Fruit fly (Drosophila melanogaster) whole organism, embryonic: ENCODE data around the gene CG11811.

Source experiments
- ATbp ChIP-seq: fragments of 200-800 bp; sonication (Bioruptor generic); optimal IDR thresholded peaks from 2 replicates; lab custom pipeline; 2017; ENCODE audit warnings: missing biosample characterization, mild to moderate bottlenecking, missing genetic modification characterization, missing genetic modification reagents
- Ada2b ChIP-seq: fragments of 200-800 bp; sonication (Bioruptor generic); IDR thresholded peaks from 2 replicates; pipeline ENCODE4 v1.3.6; 2022; ENCODE audit warnings: missing biosample characterization, missing genetic modification characterization
- Adf1 ChIP-seq: fragments of 200-800 bp; sonication (Bioruptor generic); IDR thresholded peaks from 2 replicates; pipeline ENCODE4 v1.3.6; 2022; ENCODE audit warnings: missing biosample characterization, missing genetic modification characterization
- Aef1 ChIP-seq: fragments of 200-800 bp; sonication (Bioruptor generic); IDR thresholded peaks from 3 replicates; pipeline ENCODE4 v1.3.6; 2022; ENCODE audit warnings: missing biosample characterization, missing genetic modification characterization
- B-H2 ChIP-seq: fragments of 200-800 bp; sonication (Bioruptor generic); optimal IDR thresholded peaks from 2 replicates; lab custom pipeline; 2018; ENCODE audit warnings: missing biosample characterization, mild to moderate bottlenecking, missing genetic modification characterization
- CG10543 ChIP-seq: fragments of 200-800 bp; sonication (Bioruptor generic); optimal IDR thresholded peaks from 3 replicates; lab custom pipeline; 2017; ENCODE audit warnings: missing biosample characterization, mild to moderate bottlenecking, missing genetic modification characterization, moderate library complexity
- CG11093 ChIP-seq: fragments of 200-800 bp; sonication (Bioruptor generic); IDR thresholded peaks from 3 replicates; pipeline ENCODE4 v1.3.6; 2022; ENCODE audit warnings: missing biosample characterization, missing genetic modification characterization
- CG11696 ChIP-seq: fragments of 200-800 bp; sonication (Bioruptor generic); IDR thresholded peaks from 2 replicates; pipeline ENCODE4 v1.3.6; 2022; ENCODE audit warnings: missing biosample characterization, missing genetic modification characterization
- CG12236 ChIP-seq: fragments of 200-800 bp; sonication (Bioruptor generic); optimal IDR thresholded peaks from 2 replicates; lab custom pipeline; 2016; ENCODE audit warnings: missing biosample characterization, missing genetic modification characterization
- CG13287 ChIP-seq: fragments of 200-800 bp; sonication (Bioruptor generic); IDR thresholded peaks from 2 replicates; pipeline ENCODE4 v1.3.6; 2022; ENCODE audit warnings: missing biosample characterization, missing genetic modification characterization; ENCODE audit not compliant: partially characterized antibody
- CG13624 ChIP-seq: fragments of 200-800 bp; sonication (Bioruptor generic); optimal IDR thresholded peaks from 2 replicates; lab custom pipeline; 2016; ENCODE audit warnings: missing biosample characterization, missing genetic modification characterization
- CG1602 ChIP-seq: fragments of 200-800 bp; sonication (Bioruptor generic); optimal IDR thresholded peaks from 3 replicates; lab custom pipeline; 2016; ENCODE audit warnings: missing biosample characterization, missing genetic modification characterization
- CG2678 ChIP-seq: fragments of 200-800 bp; sonication (Bioruptor generic); optimal IDR thresholded peaks from 3 replicates; lab custom pipeline; 2019; ENCODE audit warnings: missing biosample characterization, mild to moderate bottlenecking, missing genetic modification characterization, moderate library complexity
- CG31441 ChIP-seq: fragments of 200-800 bp; sonication (Bioruptor generic); IDR thresholded peaks from 2 replicates; pipeline ENCODE4 v1.3.6; 2022; ENCODE audit warnings: missing biosample characterization, missing genetic modification characterization
- CG32532 ChIP-seq: fragments of 200-800 bp; sonication (Bioruptor generic); IDR thresholded peaks from 2 replicates; pipeline ENCODE4 v1.3.6; 2022; ENCODE audit warnings: missing biosample characterization, missing genetic modification characterization
- CG3726 ChIP-seq: fragments of 200-800 bp; sonication (Bioruptor generic); IDR thresholded peaks from 3 replicates; pipeline ENCODE4, ENCODE4 v1.3.6; 2022; ENCODE audit warnings: missing biosample characterization, missing genetic modification characterization
- CG8089 ChIP-seq: fragments of 200-800 bp; sonication (Bioruptor generic); optimal IDR thresholded peaks from 3 replicates; lab custom pipeline; 2016; ENCODE audit warnings: missing biosample characterization, missing genetic modification characterization
- Dbx ChIP-seq: fragments of 200-800 bp; sonication (Bioruptor generic); IDR thresholded peaks from 3 replicates; pipeline ENCODE4 v1.3.6; 2022; ENCODE audit warnings: missing biosample characterization, missing genetic modification characterization
- Dll ChIP-seq: fragments of 200-800 bp; sonication (Bioruptor generic); IDR thresholded peaks from 4 replicates; pipeline ENCODE4 v1.3.6; 2022; ENCODE audit warnings: missing biosample characterization, missing genetic modification characterization; ENCODE audit not compliant: partially characterized antibody
- Doc3 ChIP-seq: fragments of 200-800 bp; sonication (Bioruptor generic); IDR thresholded peaks from 3 replicates; pipeline ENCODE4 v1.3.6; 2022; ENCODE audit warnings: missing biosample characterization, missing genetic modification characterization; ENCODE audit not compliant: partially characterized antibody
- Drgx ChIP-seq: fragments of 200-800 bp; sonication (Bioruptor generic); IDR thresholded peaks from 2 replicates; pipeline ENCODE4 v1.3.6; 2022; ENCODE audit warnings: missing biosample characterization, missing genetic modification characterization
- HLHmδ ChIP-seq: fragments of 200-800 bp; sonication (Bioruptor generic); optimal IDR thresholded peaks from 2 replicates; lab custom pipeline; 2018; ENCODE audit warnings: missing biosample characterization, mild to moderate bottlenecking, missing genetic modification characterization, moderate library complexity
- HmgZ ChIP-seq: fragments of 200-800 bp; sonication (Bioruptor generic); optimal IDR thresholded peaks from 2 replicates; lab custom pipeline; 2018; ENCODE audit warnings: missing biosample characterization, mild to moderate bottlenecking, missing genetic modification characterization
- Med ChIP-seq: fragments of 200-800 bp; sonication (Bioruptor generic); peaks from one replicate; lab custom pipeline; 2016; ENCODE audit warnings: missing biosample characterization, missing genetic modification characterization, mild to moderate bottlenecking, inconsistent platforms, moderate library complexity
- Meics ChIP-seq: fragments of 200-800 bp; sonication (Bioruptor generic); optimal IDR thresholded peaks from 2 replicates; lab custom pipeline; 2017; ENCODE audit warnings: missing biosample characterization, mild to moderate bottlenecking, missing genetic modification characterization
- NK7.1 ChIP-seq: fragments of 200-800 bp; sonication (Bioruptor generic); optimal IDR thresholded peaks from 3 replicates; lab custom pipeline; 2016; ENCODE audit warnings: missing biosample characterization, missing genetic modification characterization
- Opbp ChIP-seq: fragments of 200-800 bp; sonication (Bioruptor generic); IDR thresholded peaks from 3 replicates; pipeline ENCODE4 v1.3.6; 2022; ENCODE audit warnings: missing biosample characterization, missing genetic modification characterization; ENCODE audit not compliant: partially characterized antibody
- Ptx1 ChIP-seq: fragments of 200-800 bp; sonication (Bioruptor generic); IDR thresholded peaks from 2 replicates; pipeline ENCODE4 v1.3.6; 2022; ENCODE audit warnings: missing biosample characterization, missing genetic modification characterization
- Sox100B ChIP-seq: fragments of 200-800 bp; sonication (Bioruptor generic); optimal IDR thresholded peaks from 3 replicates; lab custom pipeline; 2018; ENCODE audit warnings: missing biosample characterization, mild to moderate bottlenecking, missing genetic modification characterization
- Sox102F ChIP-seq: fragments of 200-800 bp; sonication (Bioruptor generic); optimal IDR thresholded peaks from 2 replicates; lab custom pipeline; 2018; ENCODE audit warnings: missing biosample characterization, mild to moderate bottlenecking, missing genetic modification characterization, moderate library complexity
- Xrp1 ChIP-seq: fragments of 200-800 bp; sonication (Bioruptor generic); IDR thresholded peaks from 2 replicates; pipeline ENCODE4 v1.3.6; 2022; ENCODE audit warnings: missing biosample characterization, missing genetic modification characterization
- ara ChIP-seq: fragments of 200-800 bp; sonication (Bioruptor generic); IDR thresholded peaks from 2 replicates; pipeline ENCODE4 v1.3.6; 2022; ENCODE audit warnings: missing biosample characterization, missing genetic modification characterization
- ato ChIP-seq: fragments of 200-800 bp; sonication (Bioruptor generic); IDR thresholded peaks from 2 replicates; pipeline ENCODE4 v1.3.6; 2022; ENCODE audit warnings: missing biosample characterization, missing genetic modification characterization; ENCODE audit not compliant: partially characterized antibody
- cg ChIP-seq: fragments of 200-800 bp; sonication (Bioruptor generic); optimal IDR thresholded peaks from 3 replicates; lab custom pipeline; 2019; ENCODE audit warnings: missing biosample characterization, mild to moderate bottlenecking, missing genetic modification characterization, moderate library complexity
- chinmo ChIP-seq: fragments of 200-800 bp; sonication (Bioruptor generic); IDR thresholded peaks from 4 replicates; pipeline ENCODE4 v1.3.6; 2022; ENCODE audit warnings: missing biosample characterization, missing genetic modification characterization; ENCODE audit not compliant: partially characterized antibody
- chm ChIP-seq: fragments of 200-800 bp; sonication (Bioruptor generic); IDR thresholded peaks from 2 replicates; pipeline ENCODE4 v1.3.6; 2022; ENCODE audit warnings: missing biosample characterization, missing genetic modification characterization
- da ChIP-seq: fragments of 200-800 bp; sonication (Bioruptor generic); optimal IDR thresholded peaks from 2 replicates; lab custom pipeline; 2016; ENCODE audit warnings: missing biosample characterization, missing genetic modification characterization
- lbe ChIP-seq: fragments of 200-800 bp; sonication (Bioruptor generic); optimal IDR thresholded peaks from 2 replicates; lab custom pipeline; 2016; ENCODE audit warnings: missing biosample characterization, mild to moderate bottlenecking, missing genetic modification characterization
- lola ChIP-seq, 3 experiments: fragments of >200 bp in 2 of 3; fragments of 200-800 bp in 1 of 3; sonication (Bioruptor generic) in 1 of 3; optimal IDR thresholded peaks; 2 replicates each; lab custom pipeline; 2017 to 2019; ENCODE audit warnings: missing biosample characterization in 3 of 3, missing genetic modification characterization in 3 of 3, mild to moderate bottlenecking in 1 of 3, moderate library complexity in 1 of 3
- nom ChIP-seq: fragments of 200-800 bp; sonication (Bioruptor generic); optimal IDR thresholded peaks from 2 replicates; lab custom pipeline; 2017; ENCODE audit warnings: missing biosample characterization, missing genetic modification characterization, mild to moderate bottlenecking, moderate library complexity, missing genetic modification reagents
- onecut ChIP-seq: fragments of 200-800 bp; sonication (Bioruptor generic); IDR thresholded peaks from 2 replicates; pipeline ENCODE4 v1.3.6; 2022; ENCODE audit warnings: missing biosample characterization, missing genetic modification characterization
- pan ChIP-seq, 4 experiments: fragments of >200 bp in 3 of 4; fragments of 200-800 bp in 1 of 4; sonication (Bioruptor generic) in 1 of 4; optimal IDR thresholded peaks in 3 of 4; IDR thresholded peaks in 1 of 4; 2 replicates each; pipeline versions ENCODE4 v1.3.6 to Lab custom; 2017 to 2022; ENCODE audit warnings: missing biosample characterization in 2 of 4, missing genetic modification characterization in 2 of 4, mixed read lengths in 1 of 4
- pros ChIP-seq: fragments of 200-800 bp; sonication (Bioruptor generic); optimal IDR thresholded peaks from 3 replicates; lab custom pipeline; 2019; ENCODE audit warnings: missing biosample characterization, mild to moderate bottlenecking, missing genetic modification characterization, moderate library complexity
- pum ChIP-seq: fragments of 200-800 bp; sonication (Bioruptor generic); optimal IDR thresholded peaks from 2 replicates; lab custom pipeline; 2016; ENCODE audit warnings: missing biosample characterization, missing genetic modification characterization
- scrt ChIP-seq: fragments of 200-800 bp; sonication (Bioruptor generic); optimal IDR thresholded peaks from 2 replicates; lab custom pipeline; 2018; ENCODE audit warnings: missing biosample characterization, mild to moderate bottlenecking, missing genetic modification characterization, moderate library complexity
- slbo ChIP-seq: fragments of 200-800 bp; sonication (Bioruptor generic); IDR thresholded peaks from 2 replicates; pipeline ENCODE4 v1.3.6; 2022; ENCODE audit warnings: missing biosample characterization, missing genetic modification characterization
- sqz ChIP-seq: fragments of 200-800 bp; sonication (Bioruptor generic); optimal IDR thresholded peaks from 3 replicates; lab custom pipeline; 2018; ENCODE audit warnings: missing biosample characterization, mild to moderate bottlenecking, missing genetic modification characterization
- trh ChIP-seq: fragments of 200-800 bp; sonication (Bioruptor generic); optimal IDR thresholded peaks from 2 replicates; lab custom pipeline; 2016; ENCODE audit warnings: missing biosample characterization, missing genetic modification characterization
- z ChIP-seq: fragments of 200-800 bp; sonication (Bioruptor generic); IDR thresholded peaks from 3 replicates; pipeline ENCODE4 v1.3.6; 2022; ENCODE audit warnings: missing biosample characterization, missing genetic modification characterization

CG11811 gene

DNA sequence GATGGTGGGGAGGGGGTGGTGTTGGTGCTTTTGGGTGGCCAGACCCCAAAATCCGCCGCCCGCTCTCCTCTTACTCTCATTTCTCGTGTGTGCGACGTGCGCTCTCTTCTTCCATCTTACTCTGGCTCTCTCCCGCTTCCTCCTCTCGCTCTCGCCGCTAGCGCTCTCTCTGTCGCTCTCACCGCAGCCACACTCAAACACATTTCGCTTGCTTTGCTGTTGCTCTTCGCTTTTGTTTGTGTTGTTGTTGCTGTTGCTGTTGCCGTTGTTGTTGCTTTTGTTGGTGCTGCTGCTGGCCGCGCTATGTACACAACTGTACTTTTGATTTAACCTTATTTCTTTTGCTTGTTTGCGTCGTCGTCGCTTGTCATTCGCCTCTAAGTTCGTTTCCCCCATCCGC is 9.0 kb upstream of the CG11811 start (continued):
- TF ChIP-seq ara (peak; percentile 52; the same call in 1 of the 2 replicates), CG10543 (GFP tag; lab: Kevin White, UChicago) (no peak), onecut (GFP tag; lab: Robert Waterston, UW) (peak; percentile 4; the same call in 1 of the 2 replicates), ato (peak; percentile 10; the same call in 1 of the 2 replicates), nom (GFP tag; lab: Kevin White, UChicago) (peak; percentile 23), Drgx (GFP tag; lab: Robert Waterston, UW) (peak; percentile 16; the same call in 1 of the 2 replicates), Sox100B (no peak), CG3726 (GFP tag; lab: Robert Waterston, UW) (no peak), Dll (GFP tag; lab: Robert Waterston, UW) (peak; percentile 54; the same call in 2 of the 4 replicates), CG31441 (no peak), CG13624 (GFP tag; lab: Kevin White, UChicago) (peak; percentile 24), B-H2 (GFP tag; lab: Kevin White, UChicago) (peak; percentile 3), CG11696 (GFP tag; lab: Robert Waterston, UW) (peak; percentile 40; the same call in 1 of the 2 replicates), HLHmδ (GFP tag; lab: Kevin White, UChicago) (peak; percentile 0), cg (GFP tag; lab: Kevin White, UChicago) (peak; percentile 20), CG1602 (no peak), Aef1 (GFP tag; lab: Robert Waterston, UW) (peak; percentile 67), Xrp1 (GFP tag; lab: Robert Waterston, UW) (peak; percentile 33; the same call in 1 of the 2 replicates), Dbx (GFP tag; lab: Robert Waterston, UW) (peak; percentile 31; the same call in 1 of the 3 replicates), Meics (peak; percentile 25), Med (GFP tag; lab: Kevin White, UChicago) (peak; percentile 84), Doc3 (peak; percentile 32; the same call in 1 of the 3 replicates), chinmo (peak; percentile 81; the same call in 2 of the 4 replicates), Adf1 (GFP tag; lab: Robert Waterston, UW) (peak; percentile 64; the same call in 1 of the 2 replicates), CG12236 (GFP tag; lab: Kevin White, UChicago) (no peak), trh (GFP tag; lab: Kevin White, UChicago) (no peak), scrt (GFP tag; lab: Kevin White, UChicago) (peak; percentile 23), sqz (GFP tag; lab: Kevin White, UChicago) (no peak), slbo (GFP tag; lab: Robert Waterston, UW) (no peak), CG32532 (GFP tag; lab: Robert Waterston, UW) (peak; percentile 76; the same call in 1 of the 2 replicates), HmgZ (tag; lab: Kevin White, UChicago) (peak; percentile 38), da (GFP tag; lab: Kevin White, UChicago) (no peak), Opbp (GFP tag; lab: Robert Waterston, UW) (no peak), CG13287 (GFP tag; lab: Robert Waterston, UW) (peak; percentile 40; the same call in 1 of the 2 replicates), z (peak; percentile 54; the same call in 1 of the 3 replicates), lola (GFP tag; optimal IDR thresholded peaks at IDR 0.05; lab: Kevin White, UChicago) (no peak), ATbp (peak; percentile 30), CG11093 (GFP tag; lab: Robert Waterston, UW) (no peak), CG8089 (peak; percentile 5), CG2678 (tag; lab: Kevin White, UChicago) (peak; percentile 4), Sox102F (GFP tag; lab: Kevin White, UChicago) (no peak), pan (optimal IDR thresholded peaks at IDR 0.05; lab: Kevin White, UChicago) (no peak), pan (GFP tag; optimal IDR thresholded peaks at IDR 0.05 in 1 of 2, IDR thresholded peaks at IDR 0.05 in 1 of 2) (peak in 1 of 2 experiments; percentile 44), Ptx1 (GFP tag; lab: Robert Waterston, UW) (no peak), lbe (GFP tag; lab: Kevin White, UChicago) (peak; percentile 20), NK7.1 (GFP tag; lab: Kevin White, UChicago) (peak; percentile 19), pros (GFP tag; lab: Kevin White, UChicago) (no peak), chm (GFP tag; lab: Robert Waterston, UW) (peak; percentile 69; the same call in 1 of the 2 replicates), pum (GFP tag; lab: Kevin White, UChicago) (no peak), Ada2b (0 out of 2 replicates have a peak, but pooled peaks have one; percentile 30)
